Fruit fly (Drosophila melanogaster) whole organism, wandering third instar larva: ENCODE measurements around the gene CG43796.

Experiments used
- Abd-B ChIP-seq: fragments of >200 bp; optimal IDR thresholded peaks from 2 replicates; lab custom pipeline; 2017; ENCODE audit warnings: missing biosample characterization, missing genetic modification characterization
- CG32264 ChIP-seq: fragments of 200-800 bp; sonication (Bioruptor generic); optimal IDR thresholded peaks from 2 replicates; lab custom pipeline; 2016; ENCODE audit warnings: missing biosample characterization, missing genetic modification characterization
- CG9705 ChIP-seq: fragments of 200-800 bp; sonication (Bioruptor generic); optimal IDR thresholded peaks from 2 replicates; lab custom pipeline; 2018; ENCODE audit warnings: missing biosample characterization, mild to moderate bottlenecking, missing genetic modification characterization
- CrebA ChIP-seq: fragments of 200-800 bp; sonication (Bioruptor generic); optimal IDR thresholded peaks from 2 replicates; lab custom pipeline; 2016; ENCODE audit warnings: missing biosample characterization, mild to moderate bottlenecking, missing genetic modification characterization, borderline replicate concordance
- Dfd ChIP-seq: fragments of >200 bp; optimal IDR thresholded peaks from 2 replicates; lab custom pipeline; 2017; ENCODE audit warnings: missing biosample characterization, missing genetic modification characterization
- Dif ChIP-seq: fragments of 200-275, 200-300 bp; sonication (Bioruptor generic); optimal IDR thresholded peaks from 2 replicates; lab custom pipeline; 2018; ENCODE audit warnings: missing biosample characterization, missing genetic modification characterization; ENCODE audit not compliant: partially characterized antibody
- GATAd ChIP-seq: sonication (Bioruptor generic); optimal IDR thresholded peaks from 2 replicates; lab custom pipeline; 2016; ENCODE audit warnings: missing biosample characterization, missing genetic modification characterization
- HLH106 ChIP-seq: fragments of 200-800 bp; optimal IDR thresholded peaks from 3 replicates; lab custom pipeline; 2019; ENCODE audit warnings: missing biosample characterization, mild to moderate bottlenecking, missing genetic modification characterization, moderate library complexity
- Hr83 ChIP-seq: fragments of 200-300 bp; sonication (Bioruptor generic); optimal IDR thresholded peaks from 2 replicates; lab custom pipeline; 2016; ENCODE audit warnings: missing biosample characterization, mild to moderate bottlenecking, missing genetic modification characterization, moderate library complexity; ENCODE audit not compliant: poor library complexity, severe bottlenecking
- Jra ChIP-seq: sonication (Bioruptor generic); optimal IDR thresholded peaks from 2 replicates; lab custom pipeline; 2016; ENCODE audit warnings: missing biosample characterization, missing genetic modification characterization
- Myc ChIP-seq: fragments of >200 bp; optimal IDR thresholded peaks from 2 replicates; lab custom pipeline; 2017
- OdsH ChIP-seq: fragments of 200-800 bp; sonication (Bioruptor generic); optimal IDR thresholded peaks from 2 replicates; lab custom pipeline; 2016; ENCODE audit warnings: missing biosample characterization, mild to moderate bottlenecking, missing genetic modification characterization
- Rel ChIP-seq, 2 experiments: fragments of 200-800 bp; sonication (Bioruptor generic) in 1 of 2; optimal IDR thresholded peaks; 2 replicates in 1 of 2; 3 replicates in 1 of 2; lab custom pipeline; 2016 to 2019; ENCODE audit warnings: mild to moderate bottlenecking in 2 of 2, missing biosample characterization in 2 of 2, missing genetic modification characterization in 2 of 2, moderate library complexity in 1 of 2
- Sp1 ChIP-seq: fragments of 200-800 bp; sonication (Bioruptor generic); optimal IDR thresholded peaks from 3 replicates; lab custom pipeline; 2019; ENCODE audit warnings: missing biosample characterization, mild to moderate bottlenecking, missing genetic modification characterization, moderate library complexity
- br ChIP-seq: fragments of 200-800 bp; sonication (Bioruptor generic); optimal IDR thresholded peaks from 2 replicates; lab custom pipeline; 2016; ENCODE audit warnings: missing biosample characterization, missing genetic modification characterization
- dl ChIP-seq, 2 experiments: fragments of 175-275, 200-275 bp in 1 of 2; fragments of 200-275 bp in 1 of 2; sonication (Bioruptor generic); optimal IDR thresholded peaks; lab custom pipeline; 2018; ENCODE audit warnings: mild to moderate bottlenecking in 2 of 2, missing biosample characterization in 2 of 2, missing genetic modification characterization in 2 of 2, moderate library complexity in 2 of 2; ENCODE audit not compliant: partially characterized antibody in 2 of 2, insufficient read depth in 1 of 2
- dmrt93B ChIP-seq: fragments of 200-800 bp; sonication (Bioruptor generic); optimal IDR thresholded peaks from 2 replicates; lab custom pipeline; 2018; ENCODE audit warnings: missing biosample characterization, mild to moderate bottlenecking, missing genetic modification characterization
- dsf ChIP-seq: sonication (Bioruptor generic); optimal IDR thresholded peaks from 2 replicates; lab custom pipeline; 2016; ENCODE audit warnings: missing biosample characterization, missing genetic modification characterization, borderline replicate concordance
- ey ChIP-seq: fragments of 200-800 bp; sonication (Bioruptor generic); optimal IDR thresholded peaks from 2 replicates; lab custom pipeline; 2016; ENCODE audit warnings: missing biosample characterization, missing genetic modification characterization
- fru ChIP-seq: fragments of 200-800 bp; sonication (Bioruptor generic); optimal IDR thresholded peaks from 3 replicates; lab custom pipeline; 2016; ENCODE audit warnings: missing biosample characterization, mild to moderate bottlenecking, missing genetic modification characterization
- h ChIP-seq: fragments of 200-800 bp; sonication (Bioruptor generic); optimal IDR thresholded peaks from 3 replicates; lab custom pipeline; 2016; ENCODE audit warnings: missing biosample characterization, mild to moderate bottlenecking, missing genetic modification characterization
- jim ChIP-seq: fragments of 175-275, 200-325 bp; sonication (Bioruptor generic); optimal IDR thresholded peaks from 2 replicates; lab custom pipeline; 2016; ENCODE audit warnings: missing biosample characterization, mild to moderate bottlenecking, missing genetic modification characterization
- psq ChIP-seq: fragments of 200-800 bp; sonication (Bioruptor generic); optimal IDR thresholded peaks from 3 replicates; lab custom pipeline; 2017; ENCODE audit warnings: missing biosample characterization, mild to moderate bottlenecking, missing genetic modification characterization, moderate library complexity
- sage ChIP-seq: fragments of 200-800 bp; sonication (Bioruptor generic); optimal IDR thresholded peaks from 2 replicates; lab custom pipeline; 2016; ENCODE audit warnings: missing biosample characterization, mild to moderate bottlenecking, missing genetic modification characterization
- usp ChIP-seq: fragments of >200 bp; optimal IDR thresholded peaks from 2 replicates; lab custom pipeline; 2017; ENCODE audit warnings: missing biosample characterization, missing genetic modification characterization
- woc ChIP-seq: sonication (Bioruptor generic); optimal IDR thresholded peaks from 2 replicates; lab custom pipeline; 2016; ENCODE audit warnings: missing biosample characterization, mild to moderate bottlenecking, missing genetic modification characterization

CG43796 gene

DNA sequence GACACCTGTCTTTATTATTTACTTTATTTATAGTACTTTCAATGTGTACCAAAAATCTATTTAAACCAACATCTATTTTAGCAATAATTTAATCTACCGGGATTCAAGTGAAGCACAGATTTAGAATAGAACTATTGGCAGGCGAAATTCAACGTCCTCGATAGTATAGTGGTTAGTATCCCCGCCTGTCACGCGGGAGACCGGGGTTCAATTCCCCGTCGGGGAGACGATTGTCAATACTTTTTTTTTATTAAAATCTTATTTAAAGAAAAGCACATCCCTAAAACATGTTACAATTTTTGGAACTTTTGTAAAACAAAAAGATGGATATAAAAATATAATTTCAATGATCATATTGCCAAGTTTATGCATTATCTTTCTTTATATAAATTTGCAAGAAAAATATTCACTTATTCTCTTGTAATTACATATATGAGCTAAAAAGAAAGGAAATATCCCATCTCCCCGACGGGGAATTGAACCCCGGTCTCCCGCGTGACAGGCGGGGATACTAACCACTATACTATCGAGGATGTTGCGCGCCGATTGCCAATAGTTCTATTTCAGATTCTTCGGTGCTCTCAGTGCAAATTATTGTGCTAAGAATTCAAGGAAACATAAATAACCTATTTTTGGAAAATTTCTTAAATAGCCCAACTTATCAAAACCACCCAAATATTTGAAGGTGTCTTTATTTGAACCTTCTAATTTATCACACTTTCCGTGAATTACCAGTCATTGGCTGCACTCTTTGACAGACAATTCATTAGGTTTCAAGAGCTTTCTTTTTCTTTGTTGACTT lies at the start of gene CG43796:
CG43796 (plus strand) TSS at position 752 of the 802 bp plus-strand sequence.
- no peak for TF ChIP-seq HLH106
- TF ChIP-seq Rel (GFP tag; optimal IDR thresholded peaks at IDR 0.05; lab: Kevin White, UChicago) = no peak
- TF ChIP-seq Rel (tag; optimal IDR thresholded peaks at IDR 0.05; lab: Kevin White, UChicago) = peak; percentile 50
- TF ChIP-seq Jra (GFP tag; lab: Kevin White, UChicago) = no peak
- TF ChIP-seq CrebA (GFP tag; lab: Kevin White, UChicago) = no peak
- no peak for TF ChIP-seq CG32264

DNA sequence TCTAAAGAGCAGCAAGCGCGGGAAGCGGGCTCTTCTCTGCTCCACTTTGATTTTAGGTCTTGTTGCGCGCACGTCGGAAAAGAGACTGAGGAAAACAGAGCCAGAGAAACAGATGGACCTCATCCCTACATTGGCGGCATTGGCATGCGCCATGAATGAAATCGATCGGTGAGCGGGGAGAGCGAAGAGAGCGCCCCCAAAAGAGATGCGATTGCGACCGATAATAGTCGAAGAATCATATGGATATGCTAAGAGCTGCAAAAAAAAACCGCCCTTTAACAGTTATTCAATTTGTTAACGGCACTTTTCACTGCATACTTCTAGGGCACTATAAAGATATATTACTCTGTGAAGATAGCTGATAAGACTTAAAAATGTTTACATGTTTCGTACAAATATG lies 48.7 kb upstream of the CG43796 start, which contains the start of gene grk:
grk (minus strand) TSS at position 87 of the 400 bp plus-strand sequence.
- TF ChIP-seq psq (GFP tag; lab: Kevin White, UChicago) = no peak
- TF ChIP-seq Dif (GFP tag; lab: Kevin White, UChicago) = peak; percentile 22
- no peak for TF ChIP-seq CG32264
- TF ChIP-seq, all 38 proteins: peak for 1

DNA sequence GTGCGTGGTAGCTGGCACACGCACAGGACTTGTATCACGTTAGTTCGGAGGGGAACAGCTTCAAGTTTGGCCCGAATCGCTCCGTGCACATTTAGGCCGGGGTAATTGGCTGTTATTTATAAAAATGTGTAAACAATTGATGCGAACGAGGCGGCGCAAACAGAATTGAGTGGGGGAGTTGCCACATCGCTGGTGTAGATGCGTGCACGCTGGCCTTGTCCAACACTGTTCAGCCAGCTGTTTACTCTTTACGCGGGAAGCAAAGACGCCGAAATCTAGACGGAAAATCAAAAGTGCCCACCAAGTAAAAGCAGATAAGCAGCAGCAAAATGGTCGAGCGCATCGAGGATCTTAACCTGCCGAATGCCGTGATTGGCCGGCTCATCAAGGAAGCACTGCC lies 45.0 kb upstream of the CG43796 start, which contains the start of the genes D12 and Chrac-14:
D12 (minus strand) TSS at position 190 of the 400 bp plus-strand sequence.
Chrac-14 (plus strand) TSS at position 230 of the 400 bp plus-strand sequence.
- TF ChIP-seq h (GFP tag; lab: Kevin White, UChicago) = no peak
- peak; percentile 41 for TF ChIP-seq psq (GFP tag; lab: Kevin White, UChicago)
- TF ChIP-seq OdsH (GFP tag; lab: Kevin White, UChicago) = peak; percentile 4
- no peak for TF ChIP-seq Sp1 (GFP tag; lab: Kevin White, UChicago)
- peak; percentile 87 for TF ChIP-seq Hr83 (GFP tag; lab: Kevin White, UChicago)
- TF ChIP-seq sage (GFP tag; lab: Kevin White, UChicago) = no peak
- TF ChIP-seq Myc (lab: Kevin White, UChicago) = peak; percentile 0
- no peak for TF ChIP-seq Dfd (GFP tag; lab: Kevin White, UChicago)
- TF ChIP-seq CG32264 = no peak
- TF ChIP-seq Jra (GFP tag; lab: Kevin White, UChicago) = no peak
- TF ChIP-seq CrebA (GFP tag; lab: Kevin White, UChicago) = no peak

DNA sequence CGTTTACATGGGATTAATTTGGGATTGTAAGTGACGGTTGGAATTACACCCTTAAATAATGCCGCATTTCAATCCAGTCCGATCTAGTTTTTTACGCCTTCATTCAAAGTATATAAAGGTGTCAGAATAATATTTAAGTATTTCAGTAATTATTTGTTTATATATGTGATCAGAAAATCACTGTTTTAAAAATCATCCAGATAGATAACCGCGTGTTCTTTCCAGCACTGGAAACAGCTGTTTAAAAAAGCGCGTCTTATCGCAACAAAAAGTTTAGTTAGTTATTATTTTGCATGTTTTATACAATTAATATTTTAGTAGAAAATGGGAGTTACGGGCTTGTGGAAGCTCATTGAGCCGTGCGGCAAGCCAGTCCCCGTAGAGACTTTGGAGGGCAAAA lies 44.1 kb upstream of the CG43796 start, which contains the start of gene mus201:
mus201 (plus strand) TSS at position 118 of the 400 bp plus-strand sequence.
- TF ChIP-seq CG9705 (GFP tag; lab: Kevin White, UChicago) = peak; percentile 0
- no peak for TF ChIP-seq dl (GFP tag; optimal IDR thresholded peaks at IDR 0.05; lab: Kevin White, UChicago; ENCODE audit: insufficient read depth in 1 of 2, partially characterized antibody in 2 of 2)

DNA sequence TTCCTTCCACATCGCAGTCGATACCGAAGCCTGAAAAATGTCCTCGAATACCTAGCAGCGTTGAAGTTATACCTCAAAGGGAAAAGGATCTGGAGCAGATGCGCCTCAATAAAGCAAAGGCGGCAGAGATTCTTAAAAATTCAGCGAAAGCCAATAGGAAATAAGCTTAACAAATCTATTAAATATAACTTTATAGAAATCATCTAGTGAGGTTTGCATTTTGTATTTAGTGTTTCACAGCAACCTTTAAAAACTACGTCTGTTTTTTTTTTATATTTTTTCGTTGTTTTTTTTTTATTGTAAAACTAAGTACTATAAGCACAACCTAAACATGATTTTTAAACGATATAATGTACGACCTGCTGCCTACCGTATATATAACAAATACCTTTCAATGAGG lies 40.0 kb upstream of the CG43796 start, which contains the start of gene CG31897:
CG31897 (plus strand) TSS at position 301 of the 400 bp plus-strand sequence.
- TF ChIP-seq usp (GFP tag; lab: Kevin White, UChicago) (no peak), GATAd (no peak)

DNA sequence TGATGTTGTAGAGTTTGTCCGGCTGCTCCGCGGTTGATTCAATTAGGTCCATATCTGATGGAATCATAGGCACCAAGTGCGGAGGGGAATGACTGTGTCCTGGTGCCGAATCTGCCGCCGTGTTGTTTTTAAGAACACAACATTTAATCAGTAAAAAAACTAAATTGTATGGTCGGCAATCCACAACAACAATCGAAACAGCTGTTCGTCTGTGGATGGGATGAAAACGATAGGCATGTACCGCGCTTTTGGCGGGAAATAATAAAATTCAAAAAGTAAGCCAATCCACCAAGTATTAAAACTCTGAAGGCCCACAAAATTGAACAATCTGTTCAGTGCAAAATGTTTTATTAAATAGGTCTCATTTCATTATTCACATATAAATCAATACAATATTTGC lies 32.8 kb upstream of the CG43796 start, which contains the start of gene Aasdh:
Aasdh (minus strand) TSS at position 219 of the 400 bp plus-strand sequence.
- TF ChIP-seq dl (GFP tag; optimal IDR thresholded peaks at IDR 0.05; lab: Kevin White, UChicago; ENCODE audit: insufficient read depth in 1 of 2, partially characterized antibody in 2 of 2) (no peak), Sp1 (GFP tag; lab: Kevin White, UChicago) (no peak), psq (GFP tag; lab: Kevin White, UChicago) (no peak), br (GFP tag; lab: Kevin White, UChicago) (no peak), Hr83 (GFP tag; lab: Kevin White, UChicago) (no peak), Dfd (GFP tag; lab: Kevin White, UChicago) (no peak), dsf (GFP tag; lab: Kevin White, UChicago) (no peak), Myc (lab: Kevin White, UChicago) (no peak), ey (GFP tag; lab: Kevin White, UChicago) (no peak), HLH106 (no peak), dmrt93B (GFP tag; lab: Kevin White, UChicago) (no peak), Abd-B (GFP tag; lab: Kevin White, UChicago) (no peak), fru (GFP tag; lab: Kevin White, UChicago) (no peak), woc (GFP tag; lab: Kevin White, UChicago) (no peak), jim (GFP tag; lab: Kevin White, UChicago) (no peak)
